Fruit fly (Drosophila melanogaster) whole organism, embryonic: ENCODE measurements around the gene CG13001.

Experiments used
- Abd-B ChIP-seq: fragments of 200-800 bp; sonication (Bioruptor generic); optimal IDR thresholded peaks from 2 replicates; lab custom pipeline; 2018; ENCODE audit warnings: missing biosample characterization, mild to moderate bottlenecking, missing genetic modification characterization, moderate library complexity
- Antp ChIP-seq: fragments of 200-800 bp; sonication (Bioruptor generic); optimal IDR thresholded peaks from 3 replicates; lab custom pipeline; 2016; ENCODE audit warnings: missing biosample characterization, missing genetic modification characterization
- Atf6 ChIP-seq: fragments of 200-800 bp; sonication (Bioruptor generic); IDR thresholded peaks from 2 replicates; pipeline ENCODE4 v1.3.6; 2022; ENCODE audit warnings: missing biosample characterization, missing genetic modification characterization
- Bdp1 ChIP-seq: fragments of 200-800 bp; sonication (Bioruptor generic); optimal IDR thresholded peaks from 3 replicates; lab custom pipeline; 2016; ENCODE audit warnings: missing biosample characterization, missing genetic modification characterization
- CG1024 ChIP-seq: fragments of 200-800 bp; sonication (Bioruptor generic); IDR thresholded peaks from 2 replicates; pipeline ENCODE4 v1.3.6; 2022; ENCODE audit warnings: missing biosample characterization, missing genetic modification characterization
- CG10654 ChIP-seq: fragments of 200-800 bp; sonication (Bioruptor generic); optimal IDR thresholded peaks from 2 replicates; lab custom pipeline; 2016; ENCODE audit warnings: missing biosample characterization, missing genetic modification characterization
- CG12071 ChIP-seq: fragments of 200-800 bp; sonication (Bioruptor generic); optimal IDR thresholded peaks from 3 replicates; lab custom pipeline; 2018; ENCODE audit warnings: missing biosample characterization, mild to moderate bottlenecking, missing genetic modification characterization
- CG12155 ChIP-seq: fragments of 200-800 bp; sonication (Bioruptor generic); optimal IDR thresholded peaks from 3 replicates; lab custom pipeline; 2016; ENCODE audit warnings: missing biosample characterization, missing genetic modification characterization
- CG12391 ChIP-seq: fragments of 200-800 bp; sonication (Bioruptor generic); optimal IDR thresholded peaks from 3 replicates; lab custom pipeline; 2018; ENCODE audit warnings: missing biosample characterization, mild to moderate bottlenecking, missing genetic modification characterization, moderate library complexity
- CG14014 ChIP-seq: fragments of 200-800 bp; sonication (Bioruptor generic); IDR thresholded peaks from 2 replicates; pipeline ENCODE4 v1.3.6; 2022; ENCODE audit warnings: missing biosample characterization, missing genetic modification characterization
- CG14710 ChIP-seq: fragments of 200-800 bp; sonication (Bioruptor generic); optimal IDR thresholded peaks from 3 replicates; lab custom pipeline; 2019; ENCODE audit warnings: missing biosample characterization, mild to moderate bottlenecking, missing genetic modification characterization, moderate library complexity
- CG16779 ChIP-seq: fragments of 200-800 bp; sonication (Bioruptor generic); IDR thresholded peaks from 2 replicates; pipeline ENCODE4 v1.3.6; 2022; ENCODE audit warnings: missing biosample characterization, missing genetic modification characterization
- CG17568 ChIP-seq: fragments of 200-800 bp; sonication (Bioruptor generic); optimal IDR thresholded peaks from 2 replicates; lab custom pipeline; 2018; ENCODE audit warnings: missing biosample characterization, mild to moderate bottlenecking, missing genetic modification characterization, moderate library complexity
- CG1832 ChIP-seq: fragments of 200-800 bp; sonication (Bioruptor generic); optimal IDR thresholded peaks from 2 replicates; lab custom pipeline; 2017; ENCODE audit warnings: missing biosample characterization, mild to moderate bottlenecking, missing genetic modification characterization, inconsistent platforms
- CG18764 ChIP-seq: fragments of 200-800 bp; sonication (Bioruptor generic); optimal IDR thresholded peaks from 3 replicates; lab custom pipeline; 2016; ENCODE audit warnings: missing biosample characterization, missing genetic modification characterization
- CG32772 ChIP-seq: fragments of 200-800 bp; sonication (Bioruptor generic); IDR thresholded peaks from 2 replicates; pipeline ENCODE4 v1.3.6; 2022; ENCODE audit warnings: missing biosample characterization, missing genetic modification characterization
- CG3281 ChIP-seq: fragments of 200-800 bp; sonication (Bioruptor generic); optimal IDR thresholded peaks from 3 replicates; lab custom pipeline; 2017; ENCODE audit warnings: missing biosample characterization, mild to moderate bottlenecking, missing genetic modification characterization
- CG34224 ChIP-seq: fragments of 200-800 bp; sonication (Bioruptor generic); IDR thresholded peaks from 3 replicates; pipeline ENCODE4 v1.3.6; 2022; ENCODE audit warnings: missing biosample characterization, missing genetic modification characterization; ENCODE audit not compliant: partially characterized antibody
- CG42726 ChIP-seq: fragments of 200-800 bp; sonication (Bioruptor generic); IDR thresholded peaks from 2 replicates; pipeline ENCODE4 v1.3.6; 2022; ENCODE audit warnings: missing biosample characterization, missing genetic modification characterization; ENCODE audit not compliant: partially characterized antibody
- CG4282 ChIP-seq: fragments of 200-800 bp; sonication (Bioruptor generic); optimal IDR thresholded peaks from 2 replicates; lab custom pipeline; 2016; ENCODE audit warnings: missing biosample characterization, missing genetic modification characterization
- CG5953 ChIP-seq: fragments of 200-800 bp; sonication (Bioruptor generic); IDR thresholded peaks from 2 replicates; pipeline ENCODE4 v1.3.6; 2022; ENCODE audit warnings: missing biosample characterization, missing genetic modification characterization
- CG6254 ChIP-seq: fragments of 200-800 bp; sonication (Bioruptor generic); optimal IDR thresholded peaks from 3 replicates; lab custom pipeline; 2017; ENCODE audit warnings: mild to moderate bottlenecking, missing biosample characterization, missing genetic modification reagents, missing genetic modification characterization
- CG6272 ChIP-seq: fragments of 200-800 bp; sonication (Bioruptor generic); IDR thresholded peaks from 2 replicates; pipeline ENCODE4 v1.3.6; 2022; ENCODE audit warnings: missing biosample characterization, missing genetic modification characterization
- CG7556 ChIP-seq: fragments of 200-800 bp; sonication (Bioruptor generic); optimal IDR thresholded peaks from 2 replicates; lab custom pipeline; 2017; ENCODE audit warnings: missing biosample characterization, mild to moderate bottlenecking, missing genetic modification characterization
- CTCF ChIP-seq: fragments of 200-800 bp; sonication (Bioruptor generic); optimal IDR thresholded peaks from 2 replicates; lab custom pipeline; 2017; ENCODE audit warnings: missing biosample characterization, mild to moderate bottlenecking, missing genetic modification characterization, moderate library complexity
- Dad ChIP-seq: fragments of 200-800 bp; sonication (Bioruptor generic); optimal IDR thresholded peaks from 3 replicates; lab custom pipeline; 2016; ENCODE audit warnings: missing biosample characterization, missing genetic modification characterization
- Dek ChIP-seq: fragments of 200-800 bp; sonication (Bioruptor generic); optimal IDR thresholded peaks from 3 replicates; lab custom pipeline; 2019; ENCODE audit warnings: missing biosample characterization, mild to moderate bottlenecking, missing genetic modification characterization, moderate library complexity
- ERR ChIP-seq: fragments of 200-800 bp; sonication (Bioruptor generic); optimal IDR thresholded peaks from 2 replicates; lab custom pipeline; 2016; ENCODE audit warnings: missing biosample characterization, missing genetic modification characterization
- Eip74EF ChIP-seq, 2 experiments: fragments of 200-800 bp in 1 of 2; fragments of >200 bp in 1 of 2; sonication (Bioruptor generic) in 1 of 2; optimal IDR thresholded peaks; 2 replicates each; lab custom pipeline; 2017 to 2019; ENCODE audit warnings: missing biosample characterization in 2 of 2, missing genetic modification characterization in 2 of 2, mild to moderate bottlenecking in 1 of 2, moderate library complexity in 1 of 2
- H15 ChIP-seq: fragments of 200-800 bp; sonication (Bioruptor generic); IDR thresholded peaks from 3 replicates; pipeline ENCODE4 v1.3.6; 2022; ENCODE audit warnings: missing biosample characterization, missing genetic modification characterization
- H2.0 ChIP-seq: fragments of 200-800 bp; sonication (Bioruptor generic); IDR thresholded peaks from 2 replicates; pipeline ENCODE4 v1.3.6; 2022; ENCODE audit warnings: missing biosample characterization, missing genetic modification characterization
- HLHmδ ChIP-seq: fragments of 200-800 bp; sonication (Bioruptor generic); optimal IDR thresholded peaks from 2 replicates; lab custom pipeline; 2018; ENCODE audit warnings: missing biosample characterization, mild to moderate bottlenecking, missing genetic modification characterization, moderate library complexity
- Hmr ChIP-seq: fragments of 200-800 bp; sonication (Bioruptor generic); optimal IDR thresholded peaks from 3 replicates; lab custom pipeline; 2017; ENCODE audit warnings: mild to moderate bottlenecking, missing biosample characterization, missing genetic modification reagents, missing genetic modification characterization
- Kr ChIP-seq: fragments of 200-800 bp; sonication (Bioruptor generic); optimal IDR thresholded peaks from 2 replicates; lab custom pipeline; 2017; ENCODE audit warnings: missing biosample characterization, mild to moderate bottlenecking, missing genetic modification characterization
- NC2β ChIP-seq: fragments of 200-800 bp; sonication (Bioruptor generic); optimal IDR thresholded peaks from 2 replicates; lab custom pipeline; 2016; ENCODE audit warnings: missing biosample characterization, missing genetic modification characterization
- NFAT ChIP-seq: fragments of 200-800 bp; sonication (Bioruptor generic); IDR thresholded peaks from 2 replicates; pipeline ENCODE4 v1.3.6; 2022; ENCODE audit warnings: missing biosample characterization, missing genetic modification characterization
- Tbp ChIP-seq: fragments of >200 bp; optimal IDR thresholded peaks from 2 replicates; lab custom pipeline; 2018; ENCODE audit warnings: missing biosample characterization, missing genetic modification characterization
- ara ChIP-seq: fragments of 200-800 bp; sonication (Bioruptor generic); IDR thresholded peaks from 2 replicates; pipeline ENCODE4 v1.3.6; 2022; ENCODE audit warnings: missing biosample characterization, missing genetic modification characterization
- bcd ChIP-seq: fragments of 200-800 bp; sonication (Bioruptor generic); optimal IDR thresholded peaks from 2 replicates; lab custom pipeline; 2017; ENCODE audit warnings: missing biosample characterization, mild to moderate bottlenecking, missing genetic modification characterization
- cato ChIP-seq: fragments of 200-800 bp; sonication (Bioruptor generic); optimal IDR thresholded peaks from 2 replicates; lab custom pipeline; 2016; ENCODE audit warnings: missing biosample characterization, missing genetic modification characterization, borderline replicate concordance
- crp ChIP-seq, 2 experiments: fragments of 200-800 bp; sonication (Bioruptor generic); optimal IDR thresholded peaks; 2 replicates in 1 of 2; 3 replicates in 1 of 2; lab custom pipeline; 2017; ENCODE audit warnings: missing biosample characterization in 2 of 2, missing genetic modification characterization in 2 of 2, mild to moderate bottlenecking in 1 of 2, moderate library complexity in 1 of 2
- fru ChIP-seq: fragments of >200 bp; optimal IDR thresholded peaks from 2 replicates; lab custom pipeline; 2017
- jumu ChIP-seq: fragments of 200-800 bp; sonication (Bioruptor generic); optimal IDR thresholded peaks from 3 replicates; lab custom pipeline; 2016; ENCODE audit warnings: missing biosample characterization, missing genetic modification characterization
- kah ChIP-seq: fragments of 200-800 bp; sonication (Bioruptor generic); optimal IDR thresholded peaks from 2 replicates; lab custom pipeline; 2018; ENCODE audit warnings: missing biosample characterization, mild to moderate bottlenecking, missing genetic modification characterization
- luna ChIP-seq: fragments of 200-800 bp; sonication (Bioruptor generic); optimal IDR thresholded peaks from 2 replicates; lab custom pipeline; 2016; ENCODE audit warnings: missing biosample characterization, missing genetic modification characterization
- mld ChIP-seq: fragments of 200-800 bp; sonication (Bioruptor generic); IDR thresholded peaks from 3 replicates; pipeline ENCODE4 v1.3.6; 2022; ENCODE audit warnings: missing biosample characterization, missing genetic modification characterization; ENCODE audit not compliant: partially characterized antibody
- otp ChIP-seq: fragments of 200-800 bp; sonication (Bioruptor generic); IDR thresholded peaks from 3 replicates; pipeline ENCODE4, ENCODE4 v1.3.6; 2022; ENCODE audit warnings: missing biosample characterization, missing genetic modification characterization
- pnt ChIP-seq: fragments of 200-800 bp; sonication (Bioruptor generic); optimal IDR thresholded peaks from 3 replicates; lab custom pipeline; 2016; ENCODE audit warnings: missing biosample characterization, missing genetic modification characterization
- rib ChIP-seq: fragments of 200-800 bp; sonication (Bioruptor generic); IDR thresholded peaks from 2 replicates; pipeline ENCODE4 v1.3.6; 2022; ENCODE audit warnings: missing biosample characterization, missing genetic modification characterization
- salm ChIP-seq: fragments of 200-800 bp; sonication (Bioruptor generic); optimal IDR thresholded peaks from 2 replicates; lab custom pipeline; 2018; ENCODE audit warnings: missing biosample characterization, mild to moderate bottlenecking, missing genetic modification characterization
- sens ChIP-seq: fragments of 200-800 bp; sonication (Bioruptor generic); peaks from one replicate; lab custom pipeline; 2016; ENCODE audit warnings: missing biosample characterization, missing genetic modification characterization
- shn ChIP-seq: fragments of 200-800 bp; sonication (Bioruptor generic); optimal IDR thresholded peaks from 3 replicates; lab custom pipeline; 2016; ENCODE audit warnings: missing biosample characterization, missing genetic modification characterization

The CG13001 gene

dm6 chrX:16944049-16944532 is 1.4 kb upstream of the CG13001 start (continued):
- peak; percentile 5 for TF ChIP-seq CG14710 (tag; lab: Kevin White, UChicago)
- TF ChIP-seq Hmr (GFP tag; lab: Kevin White, UChicago): peak; percentile 77
- TF ChIP-seq CG1024 (GFP tag; lab: Robert Waterston, UW): no peak
- TF ChIP-seq H15: no peak
- peak; percentile 11 for TF ChIP-seq CG10654 (GFP tag; lab: Kevin White, UChicago)
- TF ChIP-seq CG6254 (GFP tag; lab: Kevin White, UChicago): no peak
- TF ChIP-seq NC2β (GFP tag; lab: Kevin White, UChicago): no peak
- peak; percentile 54 for TF ChIP-seq bcd
- TF ChIP-seq CTCF (GFP tag; lab: Kevin White, UChicago): no peak
- peak in 1 of 2 experiments; percentile 18 for TF ChIP-seq Eip74EF (GFP tag; optimal IDR thresholded peaks at IDR 0.05; lab: Kevin White, UChicago)
- no peak for TF ChIP-seq Antp (GFP tag; lab: Kevin White, UChicago)
- no peak for TF ChIP-seq otp (GFP tag; lab: Robert Waterston, UW)
- no peak for TF ChIP-seq CG17568 (GFP tag; lab: Kevin White, UChicago)
- no peak for TF ChIP-seq mld
- no peak for TF ChIP-seq CG5953
- no peak for TF ChIP-seq NFAT (GFP tag; lab: Robert Waterston, UW)
- no peak for TF ChIP-seq CG32772 (GFP tag; lab: Robert Waterston, UW)
- peak; percentile 14 for TF ChIP-seq sens
- TF ChIP-seq kah (GFP tag; lab: Kevin White, UChicago): peak; percentile 80
- TF ChIP-seq CG34224: no peak
- no peak for TF ChIP-seq CG6272 (GFP tag; lab: Robert Waterston, UW)
- no peak for TF ChIP-seq Tbp (GFP tag; lab: Kevin White, UChicago)
- no peak for TF ChIP-seq fru (lab: Kevin White, UChicago)
- peak; percentile 44 for TF ChIP-seq salm (tag; lab: Kevin White, UChicago)
- peak; percentile 78 for TF ChIP-seq CG7556 (GFP tag; lab: Kevin White, UChicago)
- no peak for TF ChIP-seq cato (GFP tag; lab: Kevin White, UChicago)
- TF ChIP-seq CG14014: peak; percentile 73
- no peak for TF ChIP-seq HLHmδ (GFP tag; lab: Kevin White, UChicago)
- peak; percentile 71 for TF ChIP-seq CG12391
- TF ChIP-seq Bdp1: no peak
- TF ChIP-seq CG16779 (GFP tag; lab: Robert Waterston, UW): no peak
- TF ChIP-seq CG18764 (GFP tag; lab: Kevin White, UChicago): no peak
- TF ChIP-seq CG4282 (GFP tag; lab: Kevin White, UChicago): no peak
- TF ChIP-seq jumu (GFP tag; lab: Kevin White, UChicago): no peak
- no peak for TF ChIP-seq crp (GFP tag; optimal IDR thresholded peaks at IDR 0.05; lab: Kevin White, UChicago)
- TF ChIP-seq shn (GFP tag; lab: Kevin White, UChicago): no peak
- no peak for TF ChIP-seq Atf6 (GFP tag; lab: Robert Waterston, UW)
- TF ChIP-seq pnt (GFP tag; lab: Kevin White, UChicago): no peak
- TF ChIP-seq Dek (tag; lab: Kevin White, UChicago): peak; percentile 80
- TF ChIP-seq Abd-B (GFP tag; lab: Kevin White, UChicago): peak; percentile 47
- TF ChIP-seq CG3281 (GFP tag; lab: Kevin White, UChicago): peak; percentile 78
- peak; percentile 30; the same call in 1 of the 2 replicates for TF ChIP-seq rib (GFP tag; lab: Robert Waterston, UW)
- TF ChIP-seq CG12155 (GFP tag; lab: Kevin White, UChicago): peak; percentile 23
- no peak for TF ChIP-seq ara (GFP tag; lab: Robert Waterston, UW)
- TF ChIP-seq luna: no peak
- no peak for TF ChIP-seq Kr (GFP tag; lab: Kevin White, UChicago)
- TF ChIP-seq CG42726 (GFP tag; lab: Robert Waterston, UW): no peak
- TF ChIP-seq Dad (GFP tag; lab: Kevin White, UChicago): no peak
- TF ChIP-seq CG12071 (GFP tag; lab: Kevin White, UChicago): no peak
- TF ChIP-seq H2.0 (GFP tag; lab: Robert Waterston, UW): 0 out of 2 replicates have a peak, but pooled peaks have one; percentile 26
- TF ChIP-seq CG1832 (GFP tag; lab: Kevin White, UChicago): peak; percentile 73
- no peak for TF ChIP-seq ERR (GFP tag; lab: Kevin White, UChicago)
